Worm (Caenorhabditis elegans): ENCODE data around the gene F41F3.3.

ce11 chrV:4640501-4641150 is 7.4 kb downstream of the F41F3.3 start:
- TF ChIP-seq tra-4 (tag; optimal IDR thresholded peaks at IDR 0.05): no peak
- TF ChIP-seq ceh-36 (tag; optimal IDR thresholded peaks at IDR 0.05): no peak
- no peak for TF ChIP-seq ama-1 (optimal IDR thresholded peaks at IDR 0.05)
- TF ChIP-seq tbx-37 (GFP tag; conservative IDR thresholded peaks at IDR 0.05): no peak
- no peak for TF ChIP-seq hmbx-1 (tag; optimal IDR thresholded peaks at IDR 0.05)
- TF ChIP-seq hnd-1 (tag; optimal IDR thresholded peaks at IDR 0.05): no peak
- TF ChIP-seq tbx-11 (GFP tag; IDR thresholded peaks at IDR 0.05): no peak
- no peak for TF ChIP-seq B0310.2 (tag; optimal IDR thresholded peaks at IDR 0.05)
- TF ChIP-seq aly-1 (tag; optimal IDR thresholded peaks at IDR 0.05): no peak
- no peak for TF ChIP-seq ets-7 (tag; optimal IDR thresholded peaks at IDR 0.05)
- TF ChIP-seq ceh-13 (GFP tag; optimal IDR thresholded peaks at IDR 0.05): no peak
- TF ChIP-seq pes-1 (GFP tag; IDR thresholded peaks at IDR 0.05): no peak
- TF ChIP-seq F13C5.2 (tag; optimal IDR thresholded peaks at IDR 0.05): no peak
